Worm (Caenorhabditis elegans) whole organism, L1 larva: ENCODE measurements around the gene K11H3.5.

Source experiments
- C34B4.2 ChIP-seq: sonication (generic microtip); optimal IDR thresholded peaks from 2 replicates; lab custom pipeline; 2017; ENCODE audit warnings: mild to moderate bottlenecking, missing genetic modification characterization, missing compliant biosample characterization
- F16B12.6 ChIP-seq: fragments of 150-350 bp; optimal IDR thresholded peaks from 2 replicates; lab custom pipeline; 2014; ENCODE audit warnings: missing biosample characterization, missing genetic modification characterization
- aha-1 ChIP-seq: fragments of 150-350 bp; optimal IDR thresholded peaks from 2 replicates; lab custom pipeline; 2014; ENCODE audit warnings: missing biosample characterization, missing genetic modification characterization
- blmp-1 ChIP-seq: fragments of 150-350 bp; optimal IDR thresholded peaks from 2 replicates; lab custom pipeline; 2014; ENCODE audit warnings: missing biosample characterization, missing genetic modification characterization
- ceh-63 ChIP-seq: fragments of 200-800 bp; sonication (Bioruptor generic); optimal IDR thresholded peaks from 2 replicates; lab custom pipeline; 2018; ENCODE audit warnings: mild to moderate bottlenecking, missing genetic modification characterization, missing compliant biosample characterization
- ceh-8 ChIP-seq: fragments of 200-800 bp; sonication (Bioruptor generic); optimal IDR thresholded peaks from 2 replicates; lab custom pipeline; 2018; ENCODE audit warnings: mild to moderate bottlenecking, missing genetic modification characterization, moderate library complexity, missing compliant biosample characterization
- ceh-82 ChIP-seq, 3 experiments: fragments of 150-350 bp in 1 of 3; sonication (generic microtip) in 2 of 3; optimal IDR thresholded peaks; 2 replicates each; lab custom pipeline; 2014 to 2017; ENCODE audit warnings: missing biosample characterization in 3 of 3, missing genetic modification characterization in 3 of 3
- ceh-88 ChIP-seq: fragments of 200-800 bp; sonication (Bioruptor generic); IDR thresholded peaks from 2 replicates; pipeline ENCODE4 v1.3.6; 2022; ENCODE audit warnings: missing genetic modification characterization, missing compliant biosample characterization
- ceh-90 ChIP-seq: sonication (generic microtip); optimal IDR thresholded peaks from 2 replicates; lab custom pipeline; 2016; ENCODE audit warnings: missing genetic modification characterization, missing compliant biosample characterization
- dpl-1 ChIP-seq, 3 experiments: fragments of 150-350 bp in 2 of 3; sonication (generic microtip) in 1 of 3; optimal IDR thresholded peaks; 2 replicates each; lab custom pipeline; 2014 to 2017; ENCODE audit warnings: missing biosample characterization in 3 of 3, missing genetic modification characterization in 3 of 3, missing genetic modification reagents in 3 of 3
- dsc-1 ChIP-seq: sonication (generic microtip); optimal IDR thresholded peaks from 2 replicates; lab custom pipeline; 2016; ENCODE audit warnings: mild to moderate bottlenecking, missing genetic modification characterization, missing compliant biosample characterization
- efl-1 ChIP-seq, 4 experiments: fragments of 150-350 bp; optimal IDR thresholded peaks in 3 of 4; peaks in 1 of 4; 1 replicate in 1 of 4; 2 replicates in 3 of 4; lab custom pipeline; 2014; ENCODE audit warnings: missing biosample characterization in 2 of 4, missing genetic modification characterization in 2 of 4, missing genetic modification reagents in 2 of 4
- egl-27 ChIP-seq, 2 experiments: fragments of 150-350 bp in 1 of 2; sonication (generic microtip); optimal IDR thresholded peaks; 3 replicates each; lab custom pipeline; 2017 to 2018; ENCODE audit warnings: missing biosample characterization in 2 of 2, missing genetic modification characterization in 2 of 2, missing genetic modification reagents in 2 of 2
- elt-2 ChIP-seq: sonication (generic microtip); optimal IDR thresholded peaks from 2 replicates; lab custom pipeline; 2016; ENCODE audit warnings: missing genetic modification characterization, mild to moderate bottlenecking, inconsistent platforms, missing compliant biosample characterization, missing genetic modification reagents
- fkh-10 ChIP-seq: sonication (generic microtip); optimal IDR thresholded peaks from 2 replicates; lab custom pipeline; 2017; ENCODE audit warnings: missing biosample characterization, missing genetic modification reagents, missing genetic modification characterization
- fkh-4 ChIP-seq: sonication (generic microtip); optimal IDR thresholded peaks from 2 replicates; lab custom pipeline; 2016; ENCODE audit warnings: missing compliant biosample characterization, missing genetic modification characterization, borderline replicate concordance
- fos-1 ChIP-seq: fragments of 150-350 bp; optimal IDR thresholded peaks from 2 replicates; lab custom pipeline; 2014; ENCODE audit warnings: missing biosample characterization, missing genetic modification characterization
- hlh-4 ChIP-seq: sonication (generic microtip); optimal IDR thresholded peaks from 2 replicates; lab custom pipeline; 2016; ENCODE audit warnings: mild to moderate bottlenecking, missing genetic modification characterization, missing compliant biosample characterization
- hpl-2 ChIP-seq: fragments of 150-350 bp; optimal IDR thresholded peaks from 2 replicates; lab custom pipeline; 2014; ENCODE audit warnings: missing biosample characterization, missing genetic modification reagents, missing genetic modification characterization
- irx-1 ChIP-seq: sonication (generic microtip); optimal IDR thresholded peaks from 2 replicates; lab custom pipeline; 2016; ENCODE audit warnings: missing genetic modification characterization, missing compliant biosample characterization
- jun-1 ChIP-seq: fragments of 150-350 bp; optimal IDR thresholded peaks from 2 replicates; lab custom pipeline; 2014; ENCODE audit warnings: missing biosample characterization, missing genetic modification reagents, missing genetic modification characterization
- lin-13 ChIP-seq: fragments of 150-350 bp; optimal IDR thresholded peaks from 2 replicates; lab custom pipeline; 2014; ENCODE audit warnings: missing biosample characterization, missing genetic modification reagents, missing genetic modification characterization
- lin-14 ChIP-seq: fragments of 200-800 bp; sonication (Bioruptor generic); optimal IDR thresholded peaks from 2 replicates; lab custom pipeline; 2018; ENCODE audit warnings: mild to moderate bottlenecking, missing genetic modification characterization, moderate library complexity, missing compliant biosample characterization
- lin-15B ChIP-seq: fragments of 150-350 bp; sonication (generic microtip); optimal IDR thresholded peaks from 3 replicates; lab custom pipeline; 2014; ENCODE audit warnings: missing biosample characterization, missing genetic modification characterization
- lir-3 ChIP-seq: sonication (generic microtip); optimal IDR thresholded peaks from 2 replicates; lab custom pipeline; 2016; ENCODE audit warnings: mild to moderate bottlenecking, missing genetic modification characterization, moderate library complexity, missing compliant biosample characterization; ENCODE audit not compliant: poor library complexity
- lsy-2 ChIP-seq, 2 experiments: fragments of 150-350 bp; optimal IDR thresholded peaks; 2 replicates each; lab custom pipeline; 2014; ENCODE audit warnings: missing biosample characterization in 2 of 2, missing genetic modification characterization in 2 of 2
- mab-9 ChIP-seq: fragments of 200-800 bp; sonication (Bioruptor generic); IDR thresholded peaks from 2 replicates; pipeline ENCODE4 v1.3.6; 2022; ENCODE audit warnings: missing genetic modification reagents, missing genetic modification characterization, missing compliant biosample characterization
- mdl-1 ChIP-seq, 2 experiments: fragments of 150-350 bp; optimal IDR thresholded peaks; 2 replicates each; lab custom pipeline; 2014 to 2017; ENCODE audit warnings: missing biosample characterization in 2 of 2, missing genetic modification characterization in 2 of 2, inconsistent platforms in 1 of 2
- mef-2 ChIP-seq: fragments of 150-350 bp; optimal IDR thresholded peaks from 2 replicates; lab custom pipeline; 2014; ENCODE audit warnings: missing biosample characterization, missing genetic modification characterization
- mep-1 ChIP-seq: fragments of 150-350 bp; optimal IDR thresholded peaks from 2 replicates; lab custom pipeline; 2014; ENCODE audit warnings: missing biosample characterization, missing genetic modification characterization
- nhr-11 ChIP-seq: fragments of 150-350 bp; optimal IDR thresholded peaks from 2 replicates; lab custom pipeline; 2014; ENCODE audit warnings: missing biosample characterization, missing genetic modification characterization
- nhr-12 ChIP-seq: sonication (generic microtip); optimal IDR thresholded peaks from 2 replicates; lab custom pipeline; 2017; ENCODE audit warnings: missing biosample characterization, missing genetic modification characterization
- nhr-19 ChIP-seq: fragments of 200-800 bp; sonication (Bioruptor generic); conservative IDR thresholded peaks from 2 replicates; pipeline ENCODE4 v1.3.6; 2022; ENCODE audit warnings: missing genetic modification characterization, missing compliant biosample characterization
- nhr-20 ChIP-seq: sonication (generic microtip); optimal IDR thresholded peaks from 2 replicates; lab custom pipeline; 2016; ENCODE audit warnings: mild to moderate bottlenecking, missing genetic modification characterization, missing compliant biosample characterization
- nhr-237 ChIP-seq: fragments of 150-350 bp; optimal IDR thresholded peaks from 2 replicates; lab custom pipeline; 2014; ENCODE audit warnings: missing biosample characterization, missing genetic modification characterization
- nhr-28 ChIP-seq: fragments of 150-350 bp; optimal IDR thresholded peaks from 2 replicates; lab custom pipeline; 2014; ENCODE audit warnings: missing biosample characterization, missing genetic modification characterization
- nhr-47 ChIP-seq: sonication (generic microtip); optimal IDR thresholded peaks from 2 replicates; lab custom pipeline; 2016; ENCODE audit warnings: mild to moderate bottlenecking, missing genetic modification characterization, moderate library complexity, missing compliant biosample characterization
- nhr-85 ChIP-seq: sonication (generic microtip); peaks from one replicate; lab custom pipeline; 2016; ENCODE audit warnings: missing genetic modification characterization, inconsistent platforms, missing compliant biosample characterization
- pax-3 ChIP-seq: fragments of 200-800 bp; sonication (Bioruptor generic); optimal IDR thresholded peaks from 2 replicates; lab custom pipeline; 2018; ENCODE audit warnings: mild to moderate bottlenecking, missing genetic modification characterization, moderate library complexity, missing compliant biosample characterization
- skn-1 ChIP-seq: fragments of 150-350 bp; optimal IDR thresholded peaks from 2 replicates; lab custom pipeline; 2014; ENCODE audit warnings: missing biosample characterization, missing genetic modification characterization
- snu-23 ChIP-seq: sonication (generic microtip); optimal IDR thresholded peaks from 2 replicates; lab custom pipeline; 2016; ENCODE audit warnings: missing genetic modification characterization, missing compliant biosample characterization
- sox-4 ChIP-seq: sonication (generic microtip); optimal IDR thresholded peaks from 2 replicates; lab custom pipeline; 2016; ENCODE audit warnings: missing genetic modification characterization, missing compliant biosample characterization
- tlp-1 ChIP-seq: fragments of 150-350 bp; optimal IDR thresholded peaks from 2 replicates; lab custom pipeline; 2014; ENCODE audit warnings: missing biosample characterization, missing genetic modification characterization
- unc-62 ChIP-seq: fragments of 150-350 bp; optimal IDR thresholded peaks from 2 replicates; lab custom pipeline; 2014; ENCODE audit warnings: missing biosample characterization, missing genetic modification reagents, missing genetic modification characterization
- unc-98 ChIP-seq: fragments of 200-800 bp; sonication (Bioruptor generic); IDR thresholded peaks from 2 replicates; pipeline ENCODE4 v1.3.6; 2022; ENCODE audit warnings: missing genetic modification characterization, missing compliant biosample characterization
- zag-1 ChIP-seq: fragments of 150-350 bp; optimal IDR thresholded peaks from 2 replicates; lab custom pipeline; 2014; ENCODE audit warnings: missing biosample characterization, missing genetic modification characterization
- zip-4 ChIP-seq: fragments of 200-800 bp; sonication (Bioruptor generic); optimal IDR thresholded peaks from 2 replicates; lab custom pipeline; 2018; ENCODE audit warnings: mild to moderate bottlenecking, missing genetic modification characterization, moderate library complexity, missing compliant biosample characterization

Gene K11H3.5

DNA sequence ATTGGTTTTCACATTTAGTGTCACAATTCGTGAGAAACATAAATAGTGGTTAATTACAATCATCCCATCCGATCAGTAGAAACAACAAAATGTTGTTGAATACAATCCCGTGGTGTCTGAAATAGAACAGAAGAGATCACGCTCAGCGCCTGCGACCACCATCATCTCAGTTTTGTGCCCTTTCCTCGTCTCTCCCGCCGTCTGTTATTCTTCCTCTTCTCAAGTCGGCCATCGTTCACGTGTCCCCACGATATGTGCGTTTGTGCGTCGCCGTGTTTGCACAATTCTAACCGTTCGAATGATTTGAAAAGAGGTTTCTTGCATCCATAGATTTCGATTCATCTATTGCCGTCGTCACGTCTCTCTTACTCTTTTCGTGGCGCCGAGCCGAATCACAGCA, 24.8 kb upstream of the K11H3.5 start, which contains the start of gene panl-3 (continued):
- TF ChIP-seq lin-15B (tag; lab: Kevin White, UChicago) (no peak), blmp-1 (tag; lab: Kevin White, UChicago) (no peak), mep-1 (tag; lab: Kevin White, UChicago) (peak; percentile 93), zag-1 (no peak), hpl-2 (no peak), ceh-88 (no peak), lir-3 (tag; lab: Kevin White, UChicago) (no peak), ceh-8 (no peak), fkh-10 (GFP tag; lab: Kevin White, UChicago) (no peak), F16B12.6 (tag; lab: Kevin White, UChicago) (peak; percentile 98), lin-14 (GFP tag; lab: Kevin White, UChicago) (peak; percentile 91), zip-4 (GFP tag; lab: Kevin White, UChicago) (no peak), nhr-12 (tag; lab: Kevin White, UChicago) (no peak), lin-13 (GFP tag; lab: Kevin White, UChicago) (peak; percentile 39), lsy-2 (tag; optimal IDR thresholded peaks at IDR 0.05; lab: Kevin White, UChicago) (peak; percentile 73 to 80), egl-27 (tag; optimal IDR thresholded peaks at IDR 0.05; lab: Kevin White, UChicago) (no peak), pax-3 (tag; lab: Kevin White, UChicago) (no peak), ceh-63 (GFP tag; lab: Kevin White, UChicago) (no peak), C34B4.2 (no peak), sox-4 (tag; lab: Kevin White, UChicago) (no peak), nhr-11 (tag; lab: Kevin White, UChicago) (no peak), fos-1 (tag; lab: Kevin White, UChicago) (no peak), jun-1 (tag; lab: Kevin White, UChicago) (no peak), irx-1 (no peak), fkh-4 (tag; lab: Kevin White, UChicago) (no peak), hlh-4 (tag; lab: Kevin White, UChicago) (no peak), ceh-82 (tag; optimal IDR thresholded peaks at IDR 0.05; lab: Kevin White, UChicago) (peak; percentile 10 to 57 (median 38)), elt-2 (tag; lab: Kevin White, UChicago) (peak; percentile 10), unc-98 (no peak), mef-2 (tag; lab: Kevin White, UChicago) (no peak), mab-9 (peak; percentile 73), dpl-1 (GFP tag; optimal IDR thresholded peaks at IDR 0.05; lab: Kevin White, UChicago) (peak; percentile 54 to 78 (median 65)), skn-1 (tag; lab: Kevin White, UChicago) (peak; percentile 30), snu-23 (GFP tag; lab: Kevin White, UChicago) (peak; percentile 83), nhr-20 (tag; lab: Kevin White, UChicago) (peak; percentile 80), unc-62 (no peak), nhr-237 (tag; lab: Kevin White, UChicago) (no peak), nhr-28 (no peak), efl-1 (optimal IDR thresholded peaks at IDR 0.05; lab: Kevin White, UChicago) (peak; percentile 60 to 69), efl-1 (GFP tag; optimal IDR thresholded peaks at IDR 0.05 in 1 of 2; lab: Kevin White, UChicago) (peak; percentile 71 to 96), aha-1 (tag; lab: Kevin White, UChicago) (no peak), tlp-1 (tag; lab: Kevin White, UChicago) (no peak), nhr-47 (tag; lab: Kevin White, UChicago) (peak; percentile 69), mdl-1 (tag; optimal IDR thresholded peaks at IDR 0.05; lab: Kevin White, UChicago) (peak in 1 of 2 experiments; percentile 95), dsc-1 (peak; percentile 28), nhr-85 (tag; lab: Kevin White, UChicago) (peak; percentile 68), nhr-19 (GFP tag; lab: Robert Waterston, UW) (peak; percentile 55), ceh-90 (tag; lab: Kevin White, UChicago) (no peak)
